Fruit fly (Drosophila melanogaster) whole organism, embryonic: ENCODE results near the gene CG6726.
A peak's percentile ranks its signal among the peaks of the same experiment; 100 is the strongest.

Experiments
- C15 ChIP-seq: fragments of 200-800 bp; sonication (Bioruptor generic); IDR thresholded peaks from 3 replicates; pipeline ENCODE4 v1.3.6; 2022; ENCODE audit warnings: missing biosample characterization, missing genetic modification characterization
- CG10979 ChIP-seq: fragments of 200-800 bp; sonication (Bioruptor generic); optimal IDR thresholded peaks from 2 replicates; lab custom pipeline; 2018; ENCODE audit warnings: missing biosample characterization, mild to moderate bottlenecking, missing genetic modification characterization, moderate library complexity
- CG11696 ChIP-seq: fragments of 200-800 bp; sonication (Bioruptor generic); IDR thresholded peaks from 2 replicates; pipeline ENCODE4 v1.3.6; 2022; ENCODE audit warnings: missing biosample characterization, missing genetic modification characterization
- CG12659 ChIP-seq: fragments of 200-800 bp; sonication (Bioruptor generic); optimal IDR thresholded peaks from 3 replicates; lab custom pipeline; 2017; ENCODE audit warnings: mild to moderate bottlenecking, missing biosample characterization, missing genetic modification reagents, missing genetic modification characterization
- CG13624 ChIP-seq: fragments of 200-800 bp; sonication (Bioruptor generic); optimal IDR thresholded peaks from 2 replicates; lab custom pipeline; 2016; ENCODE audit warnings: missing biosample characterization, missing genetic modification characterization
- CG15269 ChIP-seq: fragments of 200-800 bp; sonication (Bioruptor generic); optimal IDR thresholded peaks from 2 replicates; lab custom pipeline; 2018; ENCODE audit warnings: missing biosample characterization, mild to moderate bottlenecking, missing genetic modification characterization, moderate library complexity
- CG18619 ChIP-seq: fragments of 200-800 bp; sonication (Bioruptor generic); optimal IDR thresholded peaks from 3 replicates; lab custom pipeline; 2017; ENCODE audit warnings: missing biosample characterization, mild to moderate bottlenecking, missing genetic modification characterization
- CG31441 ChIP-seq: fragments of 200-800 bp; sonication (Bioruptor generic); IDR thresholded peaks from 2 replicates; pipeline ENCODE4 v1.3.6; 2022; ENCODE audit warnings: missing biosample characterization, missing genetic modification characterization
- CG32532 ChIP-seq: fragments of 200-800 bp; sonication (Bioruptor generic); IDR thresholded peaks from 2 replicates; pipeline ENCODE4 v1.3.6; 2022; ENCODE audit warnings: missing biosample characterization, missing genetic modification characterization
- CG3281 ChIP-seq: fragments of 200-800 bp; sonication (Bioruptor generic); optimal IDR thresholded peaks from 3 replicates; lab custom pipeline; 2017; ENCODE audit warnings: missing biosample characterization, mild to moderate bottlenecking, missing genetic modification characterization
- CG34376 ChIP-seq: fragments of 200-800 bp; sonication (Bioruptor generic); optimal IDR thresholded peaks from 2 replicates; lab custom pipeline; 2018; ENCODE audit warnings: missing biosample characterization, mild to moderate bottlenecking, missing genetic modification characterization
- CG34422 ChIP-seq: fragments of 200-800 bp; sonication (Bioruptor generic); IDR thresholded peaks from 3 replicates; pipeline ENCODE4 v1.3.6; 2022; ENCODE audit warnings: missing biosample characterization, missing genetic modification characterization
- CG3726 ChIP-seq: fragments of 200-800 bp; sonication (Bioruptor generic); IDR thresholded peaks from 3 replicates; pipeline ENCODE4, ENCODE4 v1.3.6; 2022; ENCODE audit warnings: missing biosample characterization, missing genetic modification characterization
- CG4820 ChIP-seq: fragments of 200-800 bp; sonication (Bioruptor generic); optimal IDR thresholded peaks from 3 replicates; lab custom pipeline; 2016; ENCODE audit warnings: missing biosample characterization, missing genetic modification characterization
- CG6813 ChIP-seq: fragments of 200-800 bp; sonication (Bioruptor generic); optimal IDR thresholded peaks from 2 replicates; lab custom pipeline; 2017; ENCODE audit warnings: missing biosample characterization, missing genetic modification characterization, mild to moderate bottlenecking, moderate library complexity, missing genetic modification reagents
- CG8944 ChIP-seq: fragments of 200-800 bp; sonication (Bioruptor generic); optimal IDR thresholded peaks from 3 replicates; lab custom pipeline; 2016; ENCODE audit warnings: missing biosample characterization, missing genetic modification characterization
- CG9215 ChIP-seq: fragments of 200-800 bp; sonication (Bioruptor generic); IDR thresholded peaks from 2 replicates; pipeline ENCODE4 v1.3.6; 2022; ENCODE audit warnings: missing biosample characterization, missing genetic modification characterization
- Dll ChIP-seq: fragments of 200-800 bp; sonication (Bioruptor generic); IDR thresholded peaks from 4 replicates; pipeline ENCODE4 v1.3.6; 2022; ENCODE audit warnings: missing biosample characterization, missing genetic modification characterization; ENCODE audit not compliant: partially characterized antibody
- Ets65A ChIP-seq: fragments of 200-800 bp; sonication (Bioruptor generic); peaks from one replicate; lab custom pipeline; 2016; ENCODE audit warnings: missing biosample characterization, missing genetic modification characterization
- H2.0 ChIP-seq: fragments of 200-800 bp; sonication (Bioruptor generic); IDR thresholded peaks from 2 replicates; pipeline ENCODE4 v1.3.6; 2022; ENCODE audit warnings: missing biosample characterization, missing genetic modification characterization
- Hmr ChIP-seq: fragments of 200-800 bp; sonication (Bioruptor generic); optimal IDR thresholded peaks from 3 replicates; lab custom pipeline; 2017; ENCODE audit warnings: mild to moderate bottlenecking, missing biosample characterization, missing genetic modification reagents, missing genetic modification characterization
- Myb ChIP-seq: fragments of 200-800 bp; sonication (Bioruptor generic); optimal IDR thresholded peaks from 2 replicates; lab custom pipeline; 2016; ENCODE audit warnings: missing biosample characterization, missing genetic modification characterization
- Oaz ChIP-seq: fragments of 200-800 bp; sonication (Bioruptor generic); IDR thresholded peaks from 2 replicates; pipeline ENCODE4 v1.3.6; 2022; ENCODE audit warnings: missing biosample characterization, missing genetic modification characterization
- Stat92E ChIP-seq, 3 experiments: fragments of >200 bp in 2 of 3; fragments of 200-800 bp in 1 of 3; sonication (Bioruptor generic) in 1 of 3; optimal IDR thresholded peaks; 2 replicates each; lab custom pipeline; 2017 to 2019; ENCODE audit warnings: missing biosample characterization in 3 of 3, missing genetic modification characterization in 3 of 3, mild to moderate bottlenecking in 1 of 3, moderate library complexity in 1 of 3
- Trl ChIP-seq, 3 experiments: fragments of >200 bp in 2 of 3; fragments of 200-800 bp in 1 of 3; sonication (Bioruptor generic) in 1 of 3; optimal IDR thresholded peaks; 2 replicates in 1 of 3; 3 replicates in 2 of 3; lab custom pipeline; 2016 to 2017; ENCODE audit warnings: missing biosample characterization in 1 of 3, missing genetic modification characterization in 1 of 3
- btn ChIP-seq: fragments of 200-800 bp; sonication (Bioruptor generic); optimal IDR thresholded peaks from 2 replicates; lab custom pipeline; 2016; ENCODE audit warnings: missing biosample characterization, missing genetic modification characterization
- exex ChIP-seq: fragments of 200-800 bp; sonication (Bioruptor generic); optimal IDR thresholded peaks from 4 replicates; lab custom pipeline; 2018; ENCODE audit warnings: missing biosample characterization, mild to moderate bottlenecking, missing genetic modification characterization, moderate library complexity
- fd64A ChIP-seq: fragments of 200-800 bp; sonication (Bioruptor generic); optimal IDR thresholded peaks from 3 replicates; lab custom pipeline; 2018; ENCODE audit warnings: missing biosample characterization, mild to moderate bottlenecking, missing genetic modification characterization
- gem ChIP-seq: fragments of 200-800 bp; sonication (Bioruptor generic); optimal IDR thresholded peaks from 2 replicates; lab custom pipeline; 2019; ENCODE audit warnings: missing biosample characterization, mild to moderate bottlenecking, missing genetic modification characterization, moderate library complexity
- grn ChIP-seq: fragments of 200-800 bp; sonication (Bioruptor generic); optimal IDR thresholded peaks from 3 replicates; lab custom pipeline; 2017; ENCODE audit warnings: missing biosample characterization, missing genetic modification characterization
- gsb ChIP-seq: fragments of 200-800 bp; sonication (Bioruptor generic); IDR thresholded peaks from 2 replicates; pipeline ENCODE4 v1.3.6; 2022; ENCODE audit warnings: missing biosample characterization, missing genetic modification characterization
- hth ChIP-seq: fragments of >200 bp; optimal IDR thresholded peaks from 2 replicates; lab custom pipeline; 2017; ENCODE audit warnings: inconsistent platforms
- klu ChIP-seq: fragments of 200-800 bp; sonication (Bioruptor generic); IDR thresholded peaks from 2 replicates; pipeline ENCODE4 v1.3.6; 2022; ENCODE audit warnings: missing biosample characterization, missing genetic modification characterization
- lab ChIP-seq: fragments of 200-800 bp; sonication (Bioruptor generic); optimal IDR thresholded peaks from 3 replicates; lab custom pipeline; 2017; ENCODE audit warnings: missing biosample characterization, missing genetic modification characterization, mild to moderate bottlenecking, moderate library complexity, missing genetic modification reagents
- lilli ChIP-seq: fragments of 200-800 bp; sonication (Bioruptor generic); optimal IDR thresholded peaks from 3 replicates; lab custom pipeline; 2016; ENCODE audit warnings: missing biosample characterization, missing genetic modification characterization
- mam ChIP-seq: fragments of 200-800 bp; sonication (Bioruptor generic); optimal IDR thresholded peaks from 3 replicates; lab custom pipeline; 2016; ENCODE audit warnings: missing biosample characterization, missing genetic modification characterization
- mirr ChIP-seq: fragments of 200-800 bp; sonication (Bioruptor generic); optimal IDR thresholded peaks from 3 replicates; lab custom pipeline; 2018; ENCODE audit warnings: missing biosample characterization, mild to moderate bottlenecking, missing genetic modification characterization
- nmo ChIP-seq: fragments of 200-800 bp; sonication (Bioruptor generic); optimal IDR thresholded peaks from 2 replicates; lab custom pipeline; 2018; ENCODE audit warnings: missing biosample characterization, mild to moderate bottlenecking, missing genetic modification characterization, moderate library complexity
- row ChIP-seq: fragments of 200-800 bp; sonication (Bioruptor generic); IDR thresholded peaks from 3 replicates; pipeline ENCODE4 v1.3.6; 2022; ENCODE audit warnings: missing biosample characterization, missing genetic modification characterization
- scrt ChIP-seq: fragments of 200-800 bp; sonication (Bioruptor generic); optimal IDR thresholded peaks from 2 replicates; lab custom pipeline; 2018; ENCODE audit warnings: missing biosample characterization, mild to moderate bottlenecking, missing genetic modification characterization, moderate library complexity
- sd ChIP-seq: fragments of 200-800 bp; sonication (Bioruptor generic); optimal IDR thresholded peaks from 3 replicates; lab custom pipeline; 2018; ENCODE audit warnings: missing biosample characterization, mild to moderate bottlenecking, missing genetic modification characterization, moderate library complexity
- sens ChIP-seq: fragments of 200-800 bp; sonication (Bioruptor generic); peaks from one replicate; lab custom pipeline; 2016; ENCODE audit warnings: missing biosample characterization, missing genetic modification characterization
- slp2 ChIP-seq: fragments of 200-800 bp; sonication (Bioruptor generic); optimal IDR thresholded peaks from 2 replicates; lab custom pipeline; 2016; ENCODE audit warnings: missing biosample characterization, missing genetic modification characterization
- sug ChIP-seq: fragments of 200-800 bp; optimal IDR thresholded peaks from 2 replicates; lab custom pipeline; 2019; ENCODE audit warnings: missing biosample characterization, mild to moderate bottlenecking, missing genetic modification characterization, moderate library complexity

Gene CG6726

DNA sequence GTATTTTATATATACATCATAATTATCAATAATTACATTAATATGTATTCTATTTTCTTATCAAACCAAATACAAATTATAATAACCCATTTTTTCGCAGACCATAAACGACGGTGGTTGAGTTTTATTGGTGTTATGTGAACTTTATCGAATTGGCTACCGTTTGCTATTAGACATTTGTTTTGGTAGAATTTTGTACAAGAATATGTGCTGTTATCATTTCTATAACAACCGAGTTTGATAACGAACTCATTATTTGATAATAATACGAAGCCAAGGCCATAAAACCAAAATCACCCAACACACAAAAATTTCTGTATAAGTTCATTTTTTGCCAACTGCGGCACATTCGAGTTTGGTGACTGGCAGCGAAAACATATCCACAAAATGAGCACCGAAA is 3.8 kb downstream of the CG6726 start, which contains the start of gene CG17109:
Gene CG17109, plus strand, starts transcription at position 345 of the 400 bp plus-strand sequence.
- TF ChIP-seq sd (tag; lab: Kevin White, UChicago) (peak; percentile 2), mirr (GFP tag; lab: Kevin White, UChicago) (peak; percentile 14), CG4820 (GFP tag; lab: Kevin White, UChicago) (no peak), CG6813 (GFP tag; lab: Kevin White, UChicago) (no peak), H2.0 (GFP tag; lab: Robert Waterston, UW) (no peak), CG3726 (GFP tag; lab: Robert Waterston, UW) (no peak), sug (peak; percentile 32), btn (GFP tag; lab: Kevin White, UChicago) (no peak), Oaz (GFP tag; lab: Robert Waterston, UW) (no peak), CG34376 (peak; percentile 86), CG32532 (GFP tag; lab: Robert Waterston, UW) (no peak), exex (peak; percentile 93), CG34422 (no peak), Ets65A (no peak)

DNA sequence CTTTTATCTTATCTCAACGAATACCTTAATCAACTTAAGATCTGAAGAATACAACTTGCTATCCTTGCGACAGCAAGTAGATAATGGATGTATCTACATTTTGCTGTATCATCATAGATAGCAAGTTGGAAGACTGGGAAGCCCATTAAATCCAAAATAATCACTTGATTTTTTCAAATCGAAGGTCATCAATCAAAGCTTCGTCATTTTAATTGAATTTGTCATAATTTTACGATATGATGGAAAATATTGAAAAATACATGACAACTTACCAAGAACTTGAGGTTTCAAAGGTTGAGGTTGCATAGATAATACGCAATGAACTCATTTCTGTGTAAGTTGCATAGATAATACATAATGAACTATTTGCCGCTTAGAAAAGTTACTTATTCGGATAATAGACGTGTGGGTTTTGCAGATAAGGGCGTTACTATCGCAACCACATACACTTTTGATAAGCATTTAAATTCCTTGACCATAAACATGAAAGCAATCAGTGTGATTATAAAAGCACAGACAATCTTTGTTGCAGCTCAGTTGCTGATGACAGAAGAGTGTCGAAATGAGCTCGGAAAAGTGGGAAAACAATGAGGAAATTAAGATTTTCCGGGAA is 5.8 kb downstream of the CG6726 start, which contains the start of gene CG6733:
Gene CG6733, plus strand, starts transcription at position 532 of the 613 bp plus-strand sequence.
- no peak for TF ChIP-seq Stat92E (GFP tag; optimal IDR thresholded peaks at IDR 0.05; lab: Kevin White, UChicago)
- no peak for TF ChIP-seq CG8944 (GFP tag; lab: Kevin White, UChicago)
- peak; percentile 68 for TF ChIP-seq exex
- peak; percentile 40 for TF ChIP-seq grn (GFP tag; lab: Kevin White, UChicago)
- peak; percentile 50 for TF ChIP-seq lab (GFP tag; lab: Kevin White, UChicago)
- TF ChIP-seq sd (tag; lab: Kevin White, UChicago), result peak; percentile 31
- no peak for TF ChIP-seq CG11696 (GFP tag; lab: Robert Waterston, UW)
- peak; percentile 69 for TF ChIP-seq mirr (GFP tag; lab: Kevin White, UChicago)
- peak; percentile 50 for TF ChIP-seq CG34376

DNA sequence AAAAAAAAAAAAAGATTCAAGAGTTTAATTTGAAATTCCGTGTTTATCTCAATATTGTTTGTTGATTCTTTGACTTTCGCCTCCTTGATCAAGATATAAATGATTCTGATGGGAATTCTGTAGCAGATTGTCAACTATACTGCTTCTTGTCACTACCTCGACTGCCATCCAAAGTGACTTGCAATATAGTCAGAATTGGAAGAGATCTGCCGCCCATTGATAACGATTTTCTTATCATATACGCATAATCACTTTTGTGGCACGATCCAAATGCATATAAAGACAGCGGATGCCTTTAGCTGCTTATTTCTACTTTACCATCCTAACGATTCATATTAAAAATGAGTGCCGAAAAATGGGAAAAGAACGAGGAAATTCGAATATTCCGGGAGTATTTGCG is 7.7 kb downstream of the CG6726 start, which contains the start of gene CG6738:
Gene CG6738, plus strand, starts transcription at position 301 of the 400 bp plus-strand sequence.
- no peak for TF ChIP-seq Myb
- TF ChIP-seq sens (GFP tag; lab: Kevin White, UChicago), result no peak
- no peak for TF ChIP-seq gsb (GFP tag; lab: Robert Waterston, UW)
- no peak for TF ChIP-seq hth (lab: Kevin White, UChicago)
- no peak for TF ChIP-seq C15 (GFP tag; lab: Robert Waterston, UW)

DNA sequence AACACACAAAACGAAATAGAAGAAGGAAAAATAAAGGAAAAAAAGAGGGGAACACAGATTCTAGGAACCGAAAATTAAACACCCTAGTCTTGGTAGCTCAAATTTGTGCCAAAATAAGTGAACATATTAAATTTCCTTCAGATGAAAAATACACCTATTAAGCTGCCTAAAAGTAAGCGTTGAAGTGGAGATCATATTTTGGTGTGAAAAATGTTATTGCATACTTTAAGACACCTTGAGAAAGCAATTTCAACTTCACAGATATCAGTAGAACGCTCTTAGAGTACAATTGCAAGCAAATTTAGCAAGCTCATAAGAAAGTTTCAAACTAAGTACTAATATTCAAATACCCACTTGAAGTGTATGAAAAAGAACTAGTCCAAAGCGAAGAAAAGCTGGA is 19.2 kb downstream of the CG6726 start:
- no peak for TF ChIP-seq CG31441 (GFP tag; lab: Robert Waterston, UW)
- peak; percentile 34 for TF ChIP-seq mam (GFP tag; lab: Kevin White, UChicago)
- TF ChIP-seq scrt (GFP tag; lab: Kevin White, UChicago), result peak; percentile 6
- TF ChIP-seq nmo (GFP tag; lab: Kevin White, UChicago), result peak; percentile 19
- TF ChIP-seq fd64A (GFP tag; lab: Kevin White, UChicago), result no peak
- peak; percentile 49; the same call in 2 of the 3 replicates for TF ChIP-seq row (GFP tag; lab: Robert Waterston, UW)
- TF ChIP-seq Dll (GFP tag; lab: Robert Waterston, UW), result no peak
- TF ChIP-seq CG9215 (GFP tag; lab: Robert Waterston, UW), result 0 out of 2 replicates have a peak, but pooled peaks have one; percentile 5
- peak; percentile 37 for TF ChIP-seq gem
- TF ChIP-seq Hmr (GFP tag; lab: Kevin White, UChicago), result peak; percentile 27
- no peak for TF ChIP-seq CG10979 (tag; lab: Kevin White, UChicago)
- TF ChIP-seq lilli, result no peak
- no peak for TF ChIP-seq C15 (GFP tag; lab: Robert Waterston, UW)
- TF ChIP-seq lab (GFP tag; lab: Kevin White, UChicago), result peak; percentile 36
- no peak for TF ChIP-seq klu (GFP tag; lab: Robert Waterston, UW)
- peak; percentile 35 for TF ChIP-seq CG3281 (GFP tag; lab: Kevin White, UChicago)
- peak; percentile 2 for TF ChIP-seq CG12659 (GFP tag; lab: Kevin White, UChicago)
- TF ChIP-seq CG15269, result peak; percentile 33
- TF ChIP-seq CG18619 (GFP tag; lab: Kevin White, UChicago), result peak; percentile 37
- no peak for TF ChIP-seq slp2 (GFP tag; lab: Kevin White, UChicago)
- TF ChIP-seq Trl (optimal IDR thresholded peaks at IDR 0.05; lab: Kevin White, UChicago), result no peak
- no peak for TF ChIP-seq Trl (GFP tag; optimal IDR thresholded peaks at IDR 0.05; lab: Kevin White, UChicago)
- TF ChIP-seq CG13624 (GFP tag; lab: Kevin White, UChicago), result peak; percentile 59
